Worm (Caenorhabditis elegans): ENCODE results near the gene T05C12.9.

- TF ChIP-seq klf-2 (GFP tag; conservative IDR thresholded peaks at IDR 0.05), result no peak
- TF ChIP-seq med-1 (GFP tag; optimal IDR thresholded peaks at IDR 0.05; ENCODE audit: insufficient read depth), result no peak
- TF ChIP-seq flt-1 (GFP tag; IDR thresholded peaks at IDR 0.05), result no peak
- TF ChIP-seq ref-1 (GFP tag; conservative IDR thresholded peaks at IDR 0.05), result no peak
- TF ChIP-seq T22C8.4 (GFP tag; IDR thresholded peaks at IDR 0.05), result no peak
- no peak for TF ChIP-seq tab-1 (GFP tag; IDR thresholded peaks at IDR 0.05)
Measured at ce11 chrII:8223422-8223821, 30.4 kb upstream of the T05C12.9 start.

Data from whole organism, midembryonic.